Fruit fly (Drosophila melanogaster): ENCODE measurements around the gene CG1529.

The CG1529 gene

DNA sequence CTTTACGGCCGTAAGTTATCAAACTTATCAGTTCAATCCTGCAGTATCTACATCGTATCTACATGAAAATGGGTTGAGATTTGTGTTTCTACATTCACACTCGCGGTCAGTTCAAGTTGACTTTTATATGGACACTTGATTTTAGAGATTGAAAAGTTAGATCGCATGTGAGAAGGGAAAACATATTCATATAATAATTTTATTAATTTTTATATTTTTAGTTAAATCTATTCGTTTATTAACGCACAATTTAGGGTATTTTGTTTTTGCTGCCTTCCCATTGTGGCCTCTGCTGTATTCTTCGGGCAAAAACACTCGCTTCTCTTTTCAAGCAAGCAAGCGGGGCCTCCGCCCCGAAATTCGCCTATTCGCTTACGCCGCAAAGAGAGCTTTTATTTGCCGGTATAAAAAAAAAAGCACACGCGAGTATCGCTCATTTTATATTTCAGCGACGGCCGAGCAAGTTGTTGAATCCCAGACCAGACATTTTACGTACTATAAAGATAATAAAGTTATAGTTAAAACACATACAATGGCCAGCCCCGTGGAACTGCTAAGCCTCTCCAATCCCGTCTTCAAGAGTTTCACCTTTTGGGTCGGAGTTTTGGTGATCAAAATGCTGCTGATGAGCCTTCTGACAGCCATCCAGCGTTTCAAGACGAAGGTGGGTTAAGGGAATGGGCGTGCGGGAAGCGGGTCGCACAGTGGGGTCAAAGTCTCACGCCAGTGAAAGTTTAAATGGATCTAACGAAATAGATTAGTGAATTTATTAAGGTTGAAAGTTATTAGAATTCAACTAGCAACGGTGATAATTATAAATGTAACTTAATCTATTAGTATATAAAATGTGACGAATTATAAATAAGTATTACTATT, 11.1 kb upstream of the CG1529 start (continued):
- TF ChIP-seq schlank (tag; optimal IDR thresholded peaks at IDR 0.05) (peak; percentile 60), HmgZ (tag; optimal IDR thresholded peaks at IDR 0.05) (peak; percentile 91), E2f2 (GFP tag; IDR thresholded peaks at IDR 0.05) (peak; percentile 64), cato (GFP tag; optimal IDR thresholded peaks at IDR 0.05; ENCODE audit: borderline replicate concordance) (peak; percentile 42), lilli (GFP tag; optimal IDR thresholded peaks at IDR 0.05) (peak; percentile 55), CG1647 (GFP tag; optimal IDR thresholded peaks at IDR 0.05) (no peak), tll (GFP tag; optimal IDR thresholded peaks at IDR 0.05) (no peak), CG6813 (GFP tag; optimal IDR thresholded peaks at IDR 0.05) (peak; percentile 89), CG10543 (GFP tag; optimal IDR thresholded peaks at IDR 0.05) (peak; percentile 85), lmd (GFP tag; IDR thresholded peaks at IDR 0.05) (peak; percentile 88), bsh (GFP tag; optimal IDR thresholded peaks at IDR 0.05) (peak; percentile 73 to 94), CG34224 (GFP tag; IDR thresholded peaks at IDR 0.05; ENCODE audit: partially characterized antibody) (no peak), pzg (GFP tag; optimal IDR thresholded peaks at IDR 0.05) (no peak), Med (GFP tag) (peak; percentile 83), CG2712 (tag; optimal IDR thresholded peaks at IDR 0.05) (peak; percentile 93), CG17802 (tag; optimal IDR thresholded peaks at IDR 0.05) (peak; percentile 54), Dref (GFP tag; IDR thresholded peaks at IDR 0.05) (no peak), Pdp1 (GFP tag; optimal IDR thresholded peaks at IDR 0.05) (peak in 1 of 2 experiments; percentile 28), CG13624 (GFP tag; optimal IDR thresholded peaks at IDR 0.05) (no peak), Sry-β (GFP tag; optimal IDR thresholded peaks at IDR 0.05) (peak; percentile 28), Hmx (GFP tag; optimal IDR thresholded peaks at IDR 0.05) (no peak), zfh2 (GFP tag; optimal IDR thresholded peaks at IDR 0.05) (peak; percentile 27), nerfin-2 (GFP tag; IDR thresholded peaks at IDR 0.05; ENCODE audit: partially characterized antibody) (no peak), ERR (GFP tag; optimal IDR thresholded peaks at IDR 0.05) (no peak), z (GFP tag; IDR thresholded peaks at IDR 0.05) (no peak), jing (GFP tag; optimal IDR thresholded peaks at IDR 0.05) (peak; percentile 57), CG17186 (GFP tag; optimal IDR thresholded peaks at IDR 0.05) (peak; percentile 46), Antp (GFP tag; optimal IDR thresholded peaks at IDR 0.05) (peak; percentile 1), crc (GFP tag; optimal IDR thresholded peaks at IDR 0.05) (no peak), CG12104 (GFP tag; optimal IDR thresholded peaks at IDR 0.05) (peak; percentile 80), CG4328 (GFP tag; optimal IDR thresholded peaks at IDR 0.05) (peak; percentile 80), Hr39 (optimal IDR thresholded peaks at IDR 0.05) (no peak), Ada2b (GFP tag; IDR thresholded peaks at IDR 0.05) (peak; percentile 91), fd64A (GFP tag; optimal IDR thresholded peaks at IDR 0.05) (peak; percentile 67), Nf-YA (GFP tag; IDR thresholded peaks at IDR 0.05) (peak; percentile 73), prd (optimal IDR thresholded peaks at IDR 0.05) (no peak), prd (GFP tag; IDR thresholded peaks at IDR 0.05) (peak; percentile 92), CG8281 (tag; optimal IDR thresholded peaks at IDR 0.05) (peak; percentile 72), pfk (GFP tag; optimal IDR thresholded peaks at IDR 0.05) (peak; percentile 8), CG2889 (GFP tag; IDR thresholded peaks at IDR 0.05) (peak; percentile 81), CG8388 (GFP tag; optimal IDR thresholded peaks at IDR 0.05) (peak; percentile 89), Rx (GFP tag; IDR thresholded peaks at IDR 0.05) (peak; percentile 84), ab (GFP tag; optimal IDR thresholded peaks at IDR 0.05) (no peak), Bteb2 (GFP tag; optimal IDR thresholded peaks at IDR 0.05) (no peak), Sox100B (GFP tag; optimal IDR thresholded peaks at IDR 0.05) (peak; percentile 85), HLH54F (GFP tag; optimal IDR thresholded peaks at IDR 0.05) (no peak), dati (GFP tag; IDR thresholded peaks at IDR 0.05) (no peak), CG8089 (GFP tag; optimal IDR thresholded peaks at IDR 0.05) (no peak), ftz-f1 (GFP tag; optimal IDR thresholded peaks at IDR 0.05) (no peak)

All from whole organism, embryonic.